Worm (Caenorhabditis elegans): ENCODE data around the gene ubc-24.

ubc-24 gene

DNA sequence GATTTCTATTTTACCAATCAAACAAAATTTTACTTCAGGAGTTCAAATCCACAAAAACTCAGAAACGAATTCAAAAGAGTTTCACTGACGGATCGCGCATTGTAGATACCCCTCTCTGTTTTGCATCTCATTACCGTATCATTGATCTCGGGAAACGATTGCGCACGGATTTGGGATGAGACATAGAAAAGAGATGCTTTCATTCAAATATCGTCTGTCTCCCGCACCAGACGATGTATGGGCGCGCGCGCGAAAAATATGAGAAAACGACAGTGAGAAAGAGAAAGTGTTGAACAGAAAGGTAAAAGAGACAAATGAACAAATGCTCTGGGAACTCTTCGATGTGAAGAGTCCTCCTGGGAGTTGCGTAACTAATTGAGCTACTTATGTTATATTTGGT lies 5.6 kb downstream of the ubc-24 start:
- no peak for TF ChIP-seq nhr-102 (tag; optimal IDR thresholded peaks at IDR 0.05)
- no peak for TF ChIP-seq pha-4 (GFP tag; IDR thresholded peaks at IDR 0.05)
- TF ChIP-seq pha-4 (tag; optimal IDR thresholded peaks at IDR 0.05) = no peak
- TF ChIP-seq snpc-1.2 (GFP tag; IDR thresholded peaks at IDR 0.05) = no peak
- no peak for TF ChIP-seq ceh-82 (tag; optimal IDR thresholded peaks at IDR 0.05)
- no peak for TF ChIP-seq ztf-11 (tag; optimal IDR thresholded peaks at IDR 0.05)
- TF ChIP-seq zfp-2 (tag; optimal IDR thresholded peaks at IDR 0.05) = no peak
- TF ChIP-seq ZK546.5 (tag; optimal IDR thresholded peaks at IDR 0.05) = no peak
- TF ChIP-seq mdt-29 (GFP tag; IDR thresholded peaks at IDR 0.05) = no peak
- TF ChIP-seq zag-1 (tag; optimal IDR thresholded peaks at IDR 0.05) = no peak
- no peak for TF ChIP-seq nhr-25 (tag; optimal IDR thresholded peaks at IDR 0.05; ENCODE audit: borderline replicate concordance, insufficient read depth)
- no peak for TF ChIP-seq unc-39 (tag; optimal IDR thresholded peaks at IDR 0.05)
- TF ChIP-seq unc-62 (GFP tag; optimal IDR thresholded peaks at IDR 0.05 in 1 of 2) = no peak
- TF ChIP-seq unc-62 (tag; optimal IDR thresholded peaks at IDR 0.05) = no peak
- no peak for TF ChIP-seq unc-130 (GFP tag; optimal IDR thresholded peaks at IDR 0.05)
- TF ChIP-seq daf-12 (tag; optimal IDR thresholded peaks at IDR 0.05) = no peak
- TF ChIP-seq mxl-2 (GFP tag; conservative IDR thresholded peaks at IDR 0.05) = no peak
- TF ChIP-seq daf-16 (GFP tag; optimal IDR thresholded peaks at IDR 0.05) = no peak
- no peak for TF ChIP-seq daf-16 (tag; optimal IDR thresholded peaks at IDR 0.05)
- no peak for TF ChIP-seq zfp-3 (GFP tag; conservative IDR thresholded peaks at IDR 0.05)

DNA sequence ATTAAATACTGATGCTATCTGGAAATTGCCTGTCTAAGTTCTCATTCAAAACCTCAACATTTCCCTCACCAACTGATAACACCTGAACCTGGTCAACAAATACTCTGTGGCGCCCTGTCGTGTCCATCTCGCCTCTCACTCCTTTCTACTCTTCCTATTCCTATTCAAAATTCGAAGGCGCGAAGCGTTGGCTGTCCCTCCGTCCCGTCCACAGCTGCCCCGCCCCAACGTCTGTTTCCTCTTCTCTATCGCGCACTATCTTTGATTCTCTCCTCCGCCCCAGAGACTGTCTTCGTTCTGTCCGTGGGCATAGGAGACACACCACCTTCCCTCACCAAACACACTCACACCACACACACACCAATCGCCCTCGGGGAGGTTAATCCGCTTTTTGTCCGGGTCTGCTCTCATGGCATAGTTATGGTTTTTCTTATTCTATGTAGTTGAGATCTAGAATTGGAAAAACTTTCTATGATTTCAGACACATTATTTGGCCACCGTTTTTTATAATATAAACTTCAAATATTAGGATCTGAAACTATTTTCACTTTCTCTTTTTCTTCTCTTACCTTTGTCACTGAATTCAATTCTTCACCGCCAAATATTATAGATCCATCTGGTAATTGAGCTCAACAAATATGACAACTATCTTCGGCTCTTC lies 6.8 kb downstream of the ubc-24 start, which contains the start of gene efl-3:
Gene efl-3 (plus strand): TSS at position 611 of the 661 bp plus-strand sequence.
- no peak for TF ChIP-seq nhr-76 (tag; optimal IDR thresholded peaks at IDR 0.05)
- TF ChIP-seq zfp-3 (GFP tag; conservative IDR thresholded peaks at IDR 0.05) = no peak
- TF ChIP-seq nhr-77 (tag; optimal IDR thresholded peaks at IDR 0.05) = no peak
- TF ChIP-seq lir-3 (tag; optimal IDR thresholded peaks at IDR 0.05) = no peak
- TF ChIP-seq mxl-2 (GFP tag; conservative IDR thresholded peaks at IDR 0.05) = no peak
- TF ChIP-seq daf-16 (GFP tag; optimal IDR thresholded peaks at IDR 0.05) = no peak
- peak; percentile 77 for TF ChIP-seq daf-16 (tag; optimal IDR thresholded peaks at IDR 0.05)
- TF ChIP-seq nhr-11 (tag; optimal IDR thresholded peaks at IDR 0.05) = no peak
- 0 out of 2 replicates have a peak, but pooled peaks have one; percentile 23 for TF ChIP-seq php-3 (GFP tag; IDR thresholded peaks at IDR 0.05)
- TF ChIP-seq dve-1 (tag; optimal IDR thresholded peaks at IDR 0.05; ENCODE audit: insufficient read depth) = peak; percentile 42
- peak in 1 of 2 experiments; percentile 27 for TF ChIP-seq unc-62 (GFP tag; optimal IDR thresholded peaks at IDR 0.05 in 1 of 2)
- no peak for TF ChIP-seq unc-62 (tag; optimal IDR thresholded peaks at IDR 0.05)
- no peak for TF ChIP-seq hlh-30 (tag; optimal IDR thresholded peaks at IDR 0.05; ENCODE audit: insufficient read depth)
- TF ChIP-seq egl-27 (tag; optimal IDR thresholded peaks at IDR 0.05) = no peak
- TF ChIP-seq ceh-62 (tag; optimal IDR thresholded peaks at IDR 0.05) = no peak
- TF ChIP-seq nhr-28 (tag; optimal IDR thresholded peaks at IDR 0.05) = peak; percentile 20
- 0 out of 2 replicates have a peak, but pooled peaks have one; percentile 25 for TF ChIP-seq set-16 (GFP tag; IDR thresholded peaks at IDR 0.05)
- no peak for TF ChIP-seq daf-12 (tag; optimal IDR thresholded peaks at IDR 0.05)
- TF ChIP-seq hlh-11 (tag; optimal IDR thresholded peaks at IDR 0.05) = peak; percentile 75
- TF ChIP-seq pqm-1 (tag; optimal IDR thresholded peaks at IDR 0.05) = peak; percentile 21

DNA sequence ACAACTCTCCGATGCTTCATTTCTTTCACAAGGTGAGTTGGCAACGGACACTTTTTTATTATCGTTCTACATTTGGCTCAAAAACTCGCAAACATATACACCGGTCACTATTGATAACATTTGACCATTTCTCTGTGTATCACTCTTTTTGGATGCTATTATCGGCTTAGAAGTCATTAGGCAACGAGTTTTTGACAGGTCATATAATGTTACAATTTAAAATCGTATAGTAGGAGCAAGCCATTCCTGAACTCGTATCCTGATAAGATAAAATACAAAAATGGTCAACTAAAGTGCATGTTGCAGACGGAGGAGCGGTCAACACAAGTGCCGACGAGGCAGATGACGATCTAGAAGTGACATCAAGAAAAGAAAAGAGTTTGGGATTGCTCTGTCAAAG lies 7.5 kb downstream of the ubc-24 start:
- no peak for TF ChIP-seq daf-16 (GFP tag; optimal IDR thresholded peaks at IDR 0.05)
- peak; percentile 94 for TF ChIP-seq daf-16 (tag; optimal IDR thresholded peaks at IDR 0.05)
- TF ChIP-seq D1046.2 (GFP tag; IDR thresholded peaks at IDR 0.05) = no peak
- peak; percentile 70 for TF ChIP-seq dve-1 (tag; optimal IDR thresholded peaks at IDR 0.05; ENCODE audit: insufficient read depth)
- TF ChIP-seq php-3 (GFP tag; IDR thresholded peaks at IDR 0.05) = peak; percentile 82
- peak; percentile 88 for TF ChIP-seq hlh-11 (tag; optimal IDR thresholded peaks at IDR 0.05)
- TF ChIP-seq spr-1 (tag; optimal IDR thresholded peaks at IDR 0.05) = no peak
- peak; percentile 45 for TF ChIP-seq nhr-28 (tag; optimal IDR thresholded peaks at IDR 0.05)
- TF ChIP-seq nhr-102 (tag; optimal IDR thresholded peaks at IDR 0.05) = peak; percentile 32
- no peak for TF ChIP-seq arid-1 (GFP tag; conservative IDR thresholded peaks at IDR 0.05)
- no peak for TF ChIP-seq jun-1 (tag; optimal IDR thresholded peaks at IDR 0.05)
- no peak for TF ChIP-seq nhr-11 (tag; optimal IDR thresholded peaks at IDR 0.05)
- no peak for TF ChIP-seq mdl-1 (tag; optimal IDR thresholded peaks at IDR 0.05)

All from whole organism, L4 larva.